Worm (Caenorhabditis elegans) whole organism, L2 larva: ENCODE results near the gene srv-29.

Experiments
- egl-27 ChIP-seq: sonication (generic microtip); optimal IDR thresholded peaks from 3 replicates; lab custom pipeline; 2017; ENCODE audit warnings: missing biosample characterization, missing genetic modification reagents, missing genetic modification characterization
- elt-3 ChIP-seq: sonication (generic microtip); optimal IDR thresholded peaks from 2 replicates; lab custom pipeline; 2017; ENCODE audit warnings: missing biosample characterization, missing genetic modification characterization
- lin-11 ChIP-seq: fragments of 150-350 bp; sonication (generic microtip); optimal IDR thresholded peaks from 2 replicates; lab custom pipeline; 2014; ENCODE audit warnings: missing biosample characterization, missing genetic modification characterization, inconsistent platforms, mixed read lengths
- nhr-129 ChIP-seq: fragments of 150-350 bp; optimal IDR thresholded peaks from 2 replicates; lab custom pipeline; 2014; ENCODE audit warnings: missing biosample characterization, missing genetic modification characterization
- sem-4 ChIP-seq: fragments of 150-350 bp; optimal IDR thresholded peaks from 2 replicates; lab custom pipeline; 2014; ENCODE audit warnings: missing biosample characterization, missing genetic modification reagents, missing genetic modification characterization
- skn-1 ChIP-seq: sonication (generic microtip); optimal IDR thresholded peaks from 2 replicates; lab custom pipeline; 2017; ENCODE audit warnings: missing biosample characterization, missing genetic modification characterization
- snpc-4 ChIP-seq: fragments of 150-350 bp; optimal IDR thresholded peaks from 2 replicates; lab custom pipeline; 2014; ENCODE audit warnings: missing biosample characterization, missing genetic modification characterization
- unc-62 ChIP-seq: fragments of 150-350 bp; optimal IDR thresholded peaks from 2 replicates; lab custom pipeline; 2014; ENCODE audit warnings: missing biosample characterization, missing genetic modification reagents, missing genetic modification characterization
- zag-1 ChIP-seq: fragments of 150-350 bp; optimal IDR thresholded peaks from 2 replicates; lab custom pipeline; 2014; ENCODE audit warnings: missing biosample characterization, missing genetic modification characterization
- ztf-11 ChIP-seq: sonication (generic microtip); optimal IDR thresholded peaks from 2 replicates; lab custom pipeline; 2017; ENCODE audit warnings: missing biosample characterization, missing genetic modification characterization

DNA sequence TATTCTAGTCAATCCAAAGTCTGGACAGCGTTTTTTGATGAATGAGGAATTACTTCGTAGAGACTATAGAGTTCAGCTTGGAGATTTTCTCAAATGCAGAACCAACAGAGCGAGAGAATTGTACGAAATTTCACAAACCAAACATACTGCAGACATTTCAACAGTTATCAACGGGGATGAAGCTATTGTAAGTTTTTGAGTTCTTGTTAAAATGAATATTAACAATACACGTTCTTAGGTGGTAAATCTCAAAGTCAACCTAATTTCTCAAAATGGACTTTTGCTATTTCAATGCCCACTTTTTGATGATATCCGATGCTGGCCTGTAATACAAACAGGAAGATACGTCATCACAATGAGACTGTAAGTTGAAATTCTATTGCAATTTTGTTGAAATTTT lies 48.9 kb downstream of the srv-29 start:
- TF ChIP-seq zag-1 (no peak), snpc-4 (no peak), unc-62 (GFP tag; lab: Kevin White, UChicago) (no peak), egl-27 (tag; lab: Kevin White, UChicago) (no peak), lin-11 (tag; lab: Kevin White, UChicago) (no peak), ztf-11 (no peak), sem-4 (tag; lab: Kevin White, UChicago) (no peak), elt-3 (tag; lab: Kevin White, UChicago) (no peak), nhr-129 (tag; lab: Kevin White, UChicago) (no peak), skn-1 (tag; lab: Kevin White, UChicago) (no peak)
